Worm (Caenorhabditis elegans) whole organism, young adult: Measurements from ENCODE around the gene F09A5.2.

Experiments used
- B0035.1 ChIP-seq: sonication (generic microtip); optimal IDR thresholded peaks from 2 replicates; lab custom pipeline; 2016; ENCODE audit warnings: missing genetic modification characterization, mild to moderate bottlenecking, missing compliant biosample characterization, missing genotype, missing genetic modification reagents
- B0336.3 ChIP-seq: fragments of 200-800 bp; sonication (Bioruptor generic); IDR thresholded peaks from 2 replicates; pipeline ENCODE4 v1.3.6; 2022; ENCODE audit warnings: missing genetic modification characterization, missing compliant biosample characterization
- C06A6.2 ChIP-seq: fragments of 200-800 bp; sonication (Bioruptor generic); conservative IDR thresholded peaks from 2 replicates; pipeline ENCODE4 v1.3.6; 2022; ENCODE audit warnings: missing genetic modification characterization, missing compliant biosample characterization
- F22D6.2 ChIP-seq: sonication (generic microtip); optimal IDR thresholded peaks from 2 replicates; lab custom pipeline; 2016; ENCODE audit warnings: mild to moderate bottlenecking, missing genetic modification characterization, missing compliant biosample characterization
- F33H1.4 ChIP-seq: fragments of 200-800 bp; sonication (Bioruptor generic); IDR thresholded peaks from 2 replicates; pipeline ENCODE4 v1.3.6; 2022; ENCODE audit warnings: missing genetic modification reagents, missing genetic modification characterization, missing compliant biosample characterization
- F52B5.7 ChIP-seq: sonication (generic microtip); optimal IDR thresholded peaks from 2 replicates; lab custom pipeline; 2016; ENCODE audit warnings: mild to moderate bottlenecking, missing genetic modification characterization, missing compliant biosample characterization
- K12H6.12 ChIP-seq: fragments of 200-800 bp; sonication (Bioruptor generic); optimal IDR thresholded peaks from 2 replicates; lab custom pipeline; 2018; ENCODE audit warnings: mild to moderate bottlenecking, missing genetic modification characterization, missing compliant biosample characterization
- T07F8.4 ChIP-seq: sonication (generic microtip); optimal IDR thresholded peaks from 2 replicates; lab custom pipeline; 2016; ENCODE audit warnings: mild to moderate bottlenecking, missing genetic modification characterization, moderate library complexity, missing compliant biosample characterization
- Y53G8AR.9 ChIP-seq: fragments of 200-800 bp; sonication (Bioruptor generic); conservative IDR thresholded peaks from 2 replicates; pipeline ENCODE4 v1.3.6; 2022; ENCODE audit warnings: missing genetic modification reagents, missing genetic modification characterization, missing compliant biosample characterization
- Y56A3A.18 ChIP-seq: fragments of 200-800 bp; sonication (Bioruptor generic); IDR thresholded peaks from 2 replicates; pipeline ENCODE4 v1.3.6; 2022; ENCODE audit warnings: missing genetic modification reagents, missing genetic modification characterization, missing compliant biosample characterization
- ZK185.1 ChIP-seq: sonication (generic microtip); optimal IDR thresholded peaks from 2 replicates; lab custom pipeline; 2016; ENCODE audit warnings: mild to moderate bottlenecking, missing genetic modification characterization, missing compliant biosample characterization; ENCODE audit not compliant: poor library complexity, severe bottlenecking
- bed-1 ChIP-seq: fragments of 200-800 bp; sonication (Bioruptor generic); IDR thresholded peaks from 2 replicates; pipeline ENCODE4 v1.3.6; 2022; ENCODE audit warnings: missing genetic modification reagents, missing genetic modification characterization, missing compliant biosample characterization
- cebp-2 ChIP-seq: fragments of 200-800 bp; sonication (Bioruptor generic); IDR thresholded peaks from 2 replicates; pipeline ENCODE4 v1.3.6; 2022; ENCODE audit warnings: missing genetic modification characterization, missing compliant biosample characterization
- ceh-27 ChIP-seq: fragments of 200-800 bp; sonication (Bioruptor generic); optimal IDR thresholded peaks from 2 replicates; lab custom pipeline; 2018; ENCODE audit warnings: mild to moderate bottlenecking, missing genetic modification characterization, moderate library complexity, missing compliant biosample characterization
- ceh-40 ChIP-seq: fragments of 200-800 bp; sonication (Bioruptor generic); IDR thresholded peaks from 2 replicates; pipeline ENCODE4 v1.3.6; 2022; ENCODE audit warnings: missing genetic modification characterization, missing compliant biosample characterization
- ceh-58 ChIP-seq: fragments of 200-800 bp; sonication (Bioruptor generic); IDR thresholded peaks from 2 replicates; pipeline ENCODE4 v1.3.6; 2022; ENCODE audit warnings: missing genetic modification characterization, missing compliant biosample characterization
- chd-7 ChIP-seq: sonication (generic microtip); optimal IDR thresholded peaks from 2 replicates; lab custom pipeline; 2016; ENCODE audit warnings: mild to moderate bottlenecking, missing genetic modification characterization, moderate library complexity, missing compliant biosample characterization
- dox-1 ChIP-seq: fragments of 200-800 bp; sonication (Bioruptor generic); IDR thresholded peaks from 2 replicates; pipeline ENCODE4 v1.3.6; 2022; ENCODE audit warnings: missing genetic modification reagents, missing genetic modification characterization, missing compliant biosample characterization
- egl-18 ChIP-seq: fragments of 200-800 bp; sonication (Bioruptor generic); IDR thresholded peaks from 2 replicates; pipeline ENCODE4 v1.3.6; 2022; ENCODE audit warnings: missing genetic modification reagents, missing genetic modification characterization, missing compliant biosample characterization
- egrh-3 ChIP-seq: fragments of 200-800 bp; sonication (Bioruptor generic); IDR thresholded peaks from 2 replicates; pipeline ENCODE4 v1.3.6; 2022; ENCODE audit warnings: missing genetic modification reagents, missing genetic modification characterization, missing compliant biosample characterization
- ekl-4 ChIP-seq: fragments of 200-800 bp; sonication (Bioruptor generic); IDR thresholded peaks from 2 replicates; pipeline ENCODE4 v1.3.6; 2022; ENCODE audit warnings: missing genetic modification reagents, missing genetic modification characterization, missing compliant biosample characterization
- gei-17 ChIP-seq: fragments of 200-800 bp; sonication (Bioruptor generic); optimal IDR thresholded peaks from 2 replicates; lab custom pipeline; 2018; ENCODE audit warnings: mild to moderate bottlenecking, missing genetic modification characterization, missing compliant biosample characterization
- hmg-1.2 ChIP-seq: fragments of 200-800 bp; sonication (Bioruptor generic); IDR thresholded peaks from 2 replicates; pipeline ENCODE4 v1.3.6; 2022; ENCODE audit warnings: missing genetic modification reagents, missing genetic modification characterization, missing compliant biosample characterization
- hmg-20 ChIP-seq: fragments of 200-800 bp; sonication (Bioruptor generic); IDR thresholded peaks from 2 replicates; pipeline ENCODE4 v1.3.6; 2022; ENCODE audit warnings: missing genetic modification reagents, missing genetic modification characterization, missing compliant biosample characterization
- hsf-1 ChIP-seq: fragments of 200-800 bp; sonication (Bioruptor generic); IDR thresholded peaks from 2 replicates; pipeline ENCODE4 v1.3.6; 2022; ENCODE audit warnings: missing genetic modification reagents, missing genetic modification characterization, missing compliant biosample characterization
- lag-1 ChIP-seq: fragments of 200-800 bp; sonication (Bioruptor generic); IDR thresholded peaks from 2 replicates; pipeline ENCODE4 v1.3.6; 2022; ENCODE audit warnings: missing genetic modification reagents, missing genetic modification characterization, missing compliant biosample characterization
- let-607 ChIP-seq, 2 experiments: fragments of 200-800 bp in 1 of 2; sonication (Bioruptor generic) in 1 of 2; sonication (generic microtip) in 1 of 2; optimal IDR thresholded peaks; 2 replicates each; lab custom pipeline; 2016 to 2018; ENCODE audit warnings: mild to moderate bottlenecking in 2 of 2, missing compliant biosample characterization in 2 of 2, missing genetic modification characterization in 2 of 2, moderate library complexity in 2 of 2, missing genotype in 1 of 2
- lin-40 ChIP-seq: sonication (generic microtip); optimal IDR thresholded peaks from 2 replicates; lab custom pipeline; 2016; ENCODE audit warnings: missing genetic modification characterization, mild to moderate bottlenecking, missing compliant biosample characterization, missing genotype, missing genetic modification reagents
- lin-54 ChIP-seq: fragments of 200-800 bp; sonication (Bioruptor generic); optimal IDR thresholded peaks from 2 replicates; lab custom pipeline; 2018; ENCODE audit warnings: mild to moderate bottlenecking, missing genetic modification characterization, missing compliant biosample characterization
- lir-1 ChIP-seq: fragments of 200-800 bp; sonication (Bioruptor generic); conservative IDR thresholded peaks from 2 replicates; pipeline ENCODE4 v1.3.6; 2022; ENCODE audit warnings: missing genetic modification reagents, missing genetic modification characterization, missing compliant biosample characterization
- mcd-1 ChIP-seq: fragments of 200-800 bp; sonication (Bioruptor generic); IDR thresholded peaks from 2 replicates; pipeline ENCODE4 v1.3.6; 2022; ENCODE audit warnings: missing genetic modification reagents, missing genetic modification characterization, missing compliant biosample characterization
- mxl-1 ChIP-seq: sonication (generic microtip); optimal IDR thresholded peaks from 2 replicates; lab custom pipeline; 2016; ENCODE audit warnings: missing genetic modification characterization, missing compliant biosample characterization
- nfya-1 ChIP-seq: sonication (generic microtip); optimal IDR thresholded peaks from 2 replicates; lab custom pipeline; 2017; ENCODE audit warnings: antibody characterized with exemption, missing compliant biosample characterization, missing genetic modification characterization, borderline replicate concordance; ENCODE audit not compliant: insufficient read depth
- nfyb-1 ChIP-seq: fragments of 200-800 bp; sonication (Bioruptor generic); IDR thresholded peaks from 2 replicates; pipeline ENCODE4 v1.3.6; 2022; ENCODE audit warnings: missing genetic modification reagents, missing genetic modification characterization, missing compliant biosample characterization
- nhr-27 ChIP-seq: fragments of 200-800 bp; sonication (Bioruptor generic); optimal IDR thresholded peaks from 2 replicates; lab custom pipeline; 2018; ENCODE audit warnings: mild to moderate bottlenecking, missing genetic modification characterization, moderate library complexity, missing compliant biosample characterization
- rcor-1 ChIP-seq: fragments of 200-800 bp; sonication (Bioruptor generic); IDR thresholded peaks from 2 replicates; pipeline ENCODE4 v1.3.6; 2022; ENCODE audit warnings: missing genetic modification reagents, missing genetic modification characterization, missing compliant biosample characterization
- sea-2 ChIP-seq: fragments of 200-800 bp; sonication (Bioruptor generic); IDR thresholded peaks from 2 replicates; pipeline ENCODE4 v1.3.6; 2022; ENCODE audit warnings: missing genetic modification characterization, missing compliant biosample characterization
- snpc-3.4 ChIP-seq: sonication (generic microtip); optimal IDR thresholded peaks from 2 replicates; lab custom pipeline; 2017; ENCODE audit warnings: missing genetic modification characterization, mild to moderate bottlenecking, missing compliant biosample characterization, antibody characterized with exemption, moderate library complexity, missing genotype, missing genetic modification reagents
- snpc-4 ChIP-seq, 5 experiments: fragments of 150-350 bp in 1 of 5; sonication (generic microtip) in 4 of 5; optimal IDR thresholded peaks; 2 replicates each; lab custom pipeline; 2014 to 2018; ENCODE audit warnings: missing genetic modification characterization in 5 of 5, missing biosample characterization in 3 of 5, antibody characterized with exemption in 2 of 5, mild to moderate bottlenecking in 2 of 5, missing compliant biosample characterization in 2 of 5, missing genotype in 2 of 5, moderate library complexity in 2 of 5, missing genetic modification reagents in 1 of 5
- somi-1 ChIP-seq: fragments of 200-800 bp; sonication (Bioruptor generic); optimal IDR thresholded peaks from 2 replicates; lab custom pipeline; 2018; ENCODE audit warnings: mild to moderate bottlenecking, missing genetic modification characterization, missing compliant biosample characterization
- tbp1 ChIP-seq: fragments of 200-800 bp; sonication (Bioruptor generic); optimal IDR thresholded peaks from 2 replicates; lab custom pipeline; 2018; ENCODE audit warnings: mild to moderate bottlenecking, missing genetic modification characterization, missing compliant biosample characterization
- zfh-2 ChIP-seq: fragments of 200-800 bp; sonication (Bioruptor generic); conservative IDR thresholded peaks from 2 replicates; pipeline ENCODE4 v1.3.6; 2022; ENCODE audit warnings: missing genetic modification reagents, missing genetic modification characterization, missing compliant biosample characterization
- ztf-18 ChIP-seq: sonication (generic microtip); optimal IDR thresholded peaks from 2 replicates; lab custom pipeline; 2016; ENCODE audit warnings: missing genotype, mild to moderate bottlenecking, missing genetic modification characterization, missing compliant biosample characterization
- ztf-22 ChIP-seq: fragments of 200-800 bp; sonication (Bioruptor generic); optimal IDR thresholded peaks from 2 replicates; lab custom pipeline; 2018; ENCODE audit warnings: mild to moderate bottlenecking, missing genetic modification characterization, moderate library complexity, missing compliant biosample characterization
- ztf-26 ChIP-seq: sonication (generic microtip); optimal IDR thresholded peaks from 2 replicates; lab custom pipeline; 2017; ENCODE audit warnings: missing genetic modification characterization, missing compliant biosample characterization
- ztf-3 ChIP-seq: fragments of 200-800 bp; sonication (Bioruptor generic); optimal IDR thresholded peaks from 2 replicates; lab custom pipeline; 2018; ENCODE audit warnings: mild to moderate bottlenecking, missing genetic modification characterization, missing compliant biosample characterization

F09A5.2 gene

DNA sequence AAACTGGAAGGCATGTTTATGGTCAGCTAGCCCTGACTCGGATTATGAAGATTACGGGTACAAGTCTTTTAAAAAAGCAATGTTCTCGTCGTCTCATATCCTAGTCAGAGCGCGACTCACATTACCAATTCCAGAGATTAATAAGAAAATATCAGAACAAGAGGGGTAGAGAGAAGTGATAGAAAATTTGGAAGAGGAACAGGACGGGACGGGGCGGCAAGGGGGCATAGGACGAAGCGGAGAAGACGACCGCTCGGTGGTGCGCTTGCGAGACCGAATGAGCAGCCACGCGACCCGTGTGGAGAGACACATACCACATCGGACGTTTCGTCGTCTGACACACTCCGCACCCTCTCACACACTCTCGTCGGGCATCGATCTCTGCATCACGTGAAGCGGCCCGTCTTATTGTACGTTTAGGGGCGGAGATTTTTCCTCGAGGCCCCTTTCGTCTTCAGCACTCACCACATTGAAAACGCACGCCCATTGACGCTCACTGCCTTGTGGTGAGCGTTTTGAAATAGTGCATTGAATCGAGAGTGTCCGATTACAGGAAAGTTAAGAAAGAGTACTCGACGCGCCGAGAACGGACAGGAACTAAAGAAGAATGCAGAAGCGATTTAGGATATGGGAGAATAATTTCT, 10.2 kb downstream of the F09A5.2 start (continued):
- TF ChIP-seq bed-1 (GFP tag; lab: Robert Waterston, UW) (no peak), B0336.3 (peak; percentile 94), ztf-26 (tag; lab: Kevin White, UChicago) (peak; percentile 94), ceh-58 (GFP tag; lab: Robert Waterston, UW) (0 out of 2 replicates have a peak, but pooled peaks have one; percentile 49), mcd-1 (GFP tag; lab: Robert Waterston, UW) (peak; percentile 83), ztf-22 (peak; percentile 50), mxl-1 (tag; lab: Kevin White, UChicago) (peak; percentile 8), somi-1 (GFP tag; lab: Kevin White, UChicago) (peak; percentile 90), ceh-40 (GFP tag; lab: Robert Waterston, UW) (0 out of 2 replicates have a peak, but pooled peaks have one; percentile 58), Y53G8AR.9 (GFP tag; lab: Robert Waterston, UW) (peak; percentile 75), ekl-4 (GFP tag; lab: Robert Waterston, UW) (peak; percentile 86), snpc-4 (GFP tag; optimal IDR thresholded peaks at IDR 0.05; lab: Kevin White, UChicago) (peak; percentile 18), snpc-4 (tag; optimal IDR thresholded peaks at IDR 0.05; lab: Kevin White, UChicago) (peak; percentile 47 to 81 (median 72)), nhr-27 (tag; lab: Kevin White, UChicago) (peak; percentile 77), F22D6.2 (tag; lab: Kevin White, UChicago) (peak; percentile 71), hmg-1.2 (GFP tag; lab: Robert Waterston, UW) (peak; percentile 89), ztf-18 (tag; lab: Kevin White, UChicago) (peak; percentile 34), sea-2 (peak; percentile 90), ztf-3 (GFP tag; lab: Kevin White, UChicago) (peak; percentile 13), nfyb-1 (peak; percentile 94), hmg-20 (GFP tag; lab: Robert Waterston, UW) (no peak), tbp1 (GFP tag; lab: Kevin White, UChicago) (peak; percentile 69), chd-7 (tag; lab: Kevin White, UChicago) (peak; percentile 93), gei-17 (peak; percentile 90), lag-1 (GFP tag; lab: Robert Waterston, UW) (no peak), C06A6.2 (GFP tag; lab: Robert Waterston, UW) (peak; percentile 89), Y56A3A.18 (GFP tag; lab: Robert Waterston, UW) (0 out of 2 replicates have a peak, but pooled peaks have one; percentile 38), K12H6.12 (tag; lab: Kevin White, UChicago) (peak; percentile 93), zfh-2 (GFP tag; lab: Robert Waterston, UW) (peak; percentile 99), dox-1 (GFP tag; lab: Robert Waterston, UW) (peak; percentile 92), lin-54 (peak; percentile 61), rcor-1 (GFP tag; lab: Robert Waterston, UW) (peak; percentile 75), lir-1 (GFP tag; lab: Robert Waterston, UW) (peak; percentile 96), ZK185.1 (peak; percentile 76), nfya-1 (tag; lab: Kevin White, UChicago) (no peak), snpc-3.4 (tag; lab: Kevin White, UChicago) (no peak), T07F8.4 (tag; lab: Kevin White, UChicago) (peak; percentile 45), cebp-2 (GFP tag; lab: Robert Waterston, UW) (0 out of 2 replicates have a peak, but pooled peaks have one; percentile 43), egrh-3 (GFP tag; lab: Robert Waterston, UW) (peak; percentile 88), F33H1.4 (no peak), B0035.1 (tag; lab: Kevin White, UChicago) (peak; percentile 53), ceh-27 (GFP tag; lab: Kevin White, UChicago) (peak; percentile 94), hsf-1 (GFP tag; lab: Robert Waterston, UW) (peak; percentile 45; the same call in 1 of the 2 replicates), egl-18 (no peak; the same call in none of the 2 replicates), let-607 (tag; optimal IDR thresholded peaks at IDR 0.05; lab: Kevin White, UChicago) (peak; percentile 53 to 90), F52B5.7 (tag; lab: Kevin White, UChicago) (peak; percentile 78), lin-40 (peak; percentile 97)
